Worm (Caenorhabditis elegans): ENCODE data around the gene Y39H10B.3.
A peak's percentile ranks its signal among the peaks of the same experiment; 100 is the strongest.

DNA sequence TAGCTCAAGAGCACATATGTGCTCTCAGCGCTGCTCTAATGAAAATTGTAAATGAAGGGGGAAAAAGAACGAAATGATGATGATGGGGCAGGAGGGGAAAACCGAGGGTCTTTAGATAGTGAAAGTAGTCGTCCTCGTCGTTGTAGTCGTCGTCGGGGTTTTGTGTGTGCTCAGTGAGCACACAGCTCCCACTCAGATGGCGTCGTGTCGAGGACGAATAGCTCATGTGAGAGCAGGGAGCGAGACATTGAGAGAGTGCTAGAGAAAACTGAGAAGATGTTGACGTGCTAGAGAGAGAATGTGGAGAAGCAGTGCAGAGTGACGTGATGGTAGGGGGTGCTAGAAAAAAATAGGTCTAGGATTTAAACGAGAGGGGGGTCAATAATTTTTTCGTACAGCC lies 47.2 kb downstream of the Y39H10B.3 start:
- TF ChIP-seq nhr-11 (tag; optimal IDR thresholded peaks at IDR 0.05) (peak; percentile 14), mdl-1 (tag; optimal IDR thresholded peaks at IDR 0.05) (peak in 1 of 2 experiments; percentile 48), skn-1 (tag; optimal IDR thresholded peaks at IDR 0.05) (no peak), Y105C5A.15 (GFP tag; IDR thresholded peaks at IDR 0.05) (no peak), ctbp-1 (GFP tag; IDR thresholded peaks at IDR 0.05) (peak; percentile 47; the same call in 1 of the 2 replicates), nhr-237 (tag; optimal IDR thresholded peaks at IDR 0.05) (no peak), lin-13 (GFP tag; optimal IDR thresholded peaks at IDR 0.05) (no peak), ceh-82 (tag; optimal IDR thresholded peaks at IDR 0.05) (no peak), snpc-4 (tag; optimal IDR thresholded peaks at IDR 0.05) (no peak), nhr-76 (tag; optimal IDR thresholded peaks at IDR 0.05) (no peak), nhr-77 (tag; optimal IDR thresholded peaks at IDR 0.05) (no peak), fos-1 (tag; optimal IDR thresholded peaks at IDR 0.05) (no peak), gei-8 (GFP tag; optimal IDR thresholded peaks at IDR 0.05) (no peak), Y48G9A.11 (GFP tag; IDR thresholded peaks at IDR 0.05) (no peak)
